Worm (Caenorhabditis elegans) whole organism, L1 larva: ENCODE data around the gene dpy-19.

Source experiments
- C34B4.2 ChIP-seq: sonication (generic microtip); optimal IDR thresholded peaks from 2 replicates; lab custom pipeline; 2017; ENCODE audit warnings: mild to moderate bottlenecking, missing genetic modification characterization, missing compliant biosample characterization
- F16B12.6 ChIP-seq: fragments of 150-350 bp; optimal IDR thresholded peaks from 2 replicates; lab custom pipeline; 2014; ENCODE audit warnings: missing biosample characterization, missing genetic modification characterization
- alr-1 ChIP-seq: fragments of 200-800 bp; sonication (Bioruptor generic); optimal IDR thresholded peaks from 2 replicates; lab custom pipeline; 2018; ENCODE audit warnings: borderline replicate concordance, mild to moderate bottlenecking, missing genetic modification characterization, missing compliant biosample characterization
- aly-2 ChIP-seq: fragments of 150-350 bp; optimal IDR thresholded peaks from 2 replicates; lab custom pipeline; 2014; ENCODE audit warnings: missing biosample characterization, missing genetic modification characterization
- ama-1 ChIP-seq: fragments of 150-350 bp; optimal IDR thresholded peaks from 2 replicates; lab custom pipeline; 2014
- blmp-1 ChIP-seq: fragments of 150-350 bp; optimal IDR thresholded peaks from 2 replicates; lab custom pipeline; 2014; ENCODE audit warnings: missing biosample characterization, missing genetic modification characterization
- ceh-88 ChIP-seq: fragments of 200-800 bp; sonication (Bioruptor generic); IDR thresholded peaks from 2 replicates; pipeline ENCODE4 v1.3.6; 2022; ENCODE audit warnings: missing genetic modification characterization, missing compliant biosample characterization
- ceh-90 ChIP-seq: sonication (generic microtip); optimal IDR thresholded peaks from 2 replicates; lab custom pipeline; 2016; ENCODE audit warnings: missing genetic modification characterization, missing compliant biosample characterization
- ces-1 ChIP-seq: fragments of 150-350 bp; optimal IDR thresholded peaks from 2 replicates; lab custom pipeline; 2014; ENCODE audit warnings: missing biosample characterization, missing genetic modification reagents, missing genetic modification characterization
- dpl-1 ChIP-seq, 3 experiments: fragments of 150-350 bp in 2 of 3; sonication (generic microtip) in 1 of 3; optimal IDR thresholded peaks; 2 replicates each; lab custom pipeline; 2014 to 2017; ENCODE audit warnings: missing biosample characterization in 3 of 3, missing genetic modification characterization in 3 of 3, missing genetic modification reagents in 3 of 3
- dsc-1 ChIP-seq: sonication (generic microtip); optimal IDR thresholded peaks from 2 replicates; lab custom pipeline; 2016; ENCODE audit warnings: mild to moderate bottlenecking, missing genetic modification characterization, missing compliant biosample characterization
- efl-1 ChIP-seq, 4 experiments: fragments of 150-350 bp; optimal IDR thresholded peaks in 3 of 4; peaks in 1 of 4; 1 replicate in 1 of 4; 2 replicates in 3 of 4; lab custom pipeline; 2014; ENCODE audit warnings: missing biosample characterization in 2 of 4, missing genetic modification characterization in 2 of 4, missing genetic modification reagents in 2 of 4
- egl-13 ChIP-seq: sonication (generic microtip); optimal IDR thresholded peaks from 2 replicates; lab custom pipeline; 2016; ENCODE audit warnings: missing genotype, missing genetic modification reagents, missing genetic modification characterization, missing compliant biosample characterization
- egl-27 ChIP-seq, 2 experiments: fragments of 150-350 bp in 1 of 2; sonication (generic microtip); optimal IDR thresholded peaks; 3 replicates each; lab custom pipeline; 2017 to 2018; ENCODE audit warnings: missing biosample characterization in 2 of 2, missing genetic modification characterization in 2 of 2, missing genetic modification reagents in 2 of 2
- elt-2 ChIP-seq: sonication (generic microtip); optimal IDR thresholded peaks from 2 replicates; lab custom pipeline; 2016; ENCODE audit warnings: missing genetic modification characterization, mild to moderate bottlenecking, inconsistent platforms, missing compliant biosample characterization, missing genetic modification reagents
- fkh-10 ChIP-seq: sonication (generic microtip); optimal IDR thresholded peaks from 2 replicates; lab custom pipeline; 2017; ENCODE audit warnings: missing biosample characterization, missing genetic modification reagents, missing genetic modification characterization
- fkh-4 ChIP-seq: sonication (generic microtip); optimal IDR thresholded peaks from 2 replicates; lab custom pipeline; 2016; ENCODE audit warnings: missing compliant biosample characterization, missing genetic modification characterization, borderline replicate concordance
- fkh-8 ChIP-seq: sonication (generic microtip); optimal IDR thresholded peaks from 2 replicates; lab custom pipeline; 2016; ENCODE audit warnings: mild to moderate bottlenecking, missing genetic modification characterization, missing compliant biosample characterization
- fos-1 ChIP-seq: fragments of 150-350 bp; optimal IDR thresholded peaks from 2 replicates; lab custom pipeline; 2014; ENCODE audit warnings: missing biosample characterization, missing genetic modification characterization
- grh-1 ChIP-seq: fragments of 200-800 bp; sonication (Bioruptor generic); IDR thresholded peaks from 2 replicates; pipeline ENCODE4 v1.3.6; 2022; ENCODE audit warnings: missing genetic modification reagents, missing genetic modification characterization, missing compliant biosample characterization
- hlh-17 ChIP-seq: fragments of 200-800 bp; sonication (Bioruptor generic); optimal IDR thresholded peaks from 2 replicates; lab custom pipeline; 2018; ENCODE audit warnings: missing genetic modification characterization, mild to moderate bottlenecking, missing compliant biosample characterization, moderate library complexity, borderline replicate concordance
- hpl-2 ChIP-seq: fragments of 150-350 bp; optimal IDR thresholded peaks from 2 replicates; lab custom pipeline; 2014; ENCODE audit warnings: missing biosample characterization, missing genetic modification reagents, missing genetic modification characterization
- jun-1 ChIP-seq: fragments of 150-350 bp; optimal IDR thresholded peaks from 2 replicates; lab custom pipeline; 2014; ENCODE audit warnings: missing biosample characterization, missing genetic modification reagents, missing genetic modification characterization
- lin-13 ChIP-seq: fragments of 150-350 bp; optimal IDR thresholded peaks from 2 replicates; lab custom pipeline; 2014; ENCODE audit warnings: missing biosample characterization, missing genetic modification reagents, missing genetic modification characterization
- lin-15B ChIP-seq: fragments of 150-350 bp; sonication (generic microtip); optimal IDR thresholded peaks from 3 replicates; lab custom pipeline; 2014; ENCODE audit warnings: missing biosample characterization, missing genetic modification characterization
- lir-3 ChIP-seq: sonication (generic microtip); optimal IDR thresholded peaks from 2 replicates; lab custom pipeline; 2016; ENCODE audit warnings: mild to moderate bottlenecking, missing genetic modification characterization, moderate library complexity, missing compliant biosample characterization; ENCODE audit not compliant: poor library complexity
- mab-9 ChIP-seq: fragments of 200-800 bp; sonication (Bioruptor generic); IDR thresholded peaks from 2 replicates; pipeline ENCODE4 v1.3.6; 2022; ENCODE audit warnings: missing genetic modification reagents, missing genetic modification characterization, missing compliant biosample characterization
- mep-1 ChIP-seq: fragments of 150-350 bp; optimal IDR thresholded peaks from 2 replicates; lab custom pipeline; 2014; ENCODE audit warnings: missing biosample characterization, missing genetic modification characterization
- nhr-19 ChIP-seq: fragments of 200-800 bp; sonication (Bioruptor generic); conservative IDR thresholded peaks from 2 replicates; pipeline ENCODE4 v1.3.6; 2022; ENCODE audit warnings: missing genetic modification characterization, missing compliant biosample characterization
- nhr-20 ChIP-seq: sonication (generic microtip); optimal IDR thresholded peaks from 2 replicates; lab custom pipeline; 2016; ENCODE audit warnings: mild to moderate bottlenecking, missing genetic modification characterization, missing compliant biosample characterization
- nhr-237 ChIP-seq: fragments of 150-350 bp; optimal IDR thresholded peaks from 2 replicates; lab custom pipeline; 2014; ENCODE audit warnings: missing biosample characterization, missing genetic modification characterization
- nhr-47 ChIP-seq: sonication (generic microtip); optimal IDR thresholded peaks from 2 replicates; lab custom pipeline; 2016; ENCODE audit warnings: mild to moderate bottlenecking, missing genetic modification characterization, moderate library complexity, missing compliant biosample characterization
- nhr-76 ChIP-seq: sonication (generic microtip); optimal IDR thresholded peaks from 2 replicates; lab custom pipeline; 2017; ENCODE audit warnings: missing biosample characterization, missing genetic modification characterization
- nhr-77 ChIP-seq: fragments of 150-350 bp; optimal IDR thresholded peaks from 2 replicates; lab custom pipeline; 2014; ENCODE audit warnings: missing biosample characterization, missing genetic modification characterization
- nhr-85 ChIP-seq: sonication (generic microtip); peaks from one replicate; lab custom pipeline; 2016; ENCODE audit warnings: missing genetic modification characterization, inconsistent platforms, missing compliant biosample characterization
- nhr-90 ChIP-seq: sonication (generic microtip); optimal IDR thresholded peaks from 2 replicates; lab custom pipeline; 2016; ENCODE audit warnings: mild to moderate bottlenecking, missing genetic modification characterization, missing compliant biosample characterization; ENCODE audit not compliant: poor library complexity
- rnt-1 ChIP-seq: sonication (generic microtip); optimal IDR thresholded peaks from 2 replicates; lab custom pipeline; 2016; ENCODE audit warnings: mild to moderate bottlenecking, missing genetic modification characterization, moderate library complexity, missing compliant biosample characterization
- skn-1 ChIP-seq: fragments of 150-350 bp; optimal IDR thresholded peaks from 2 replicates; lab custom pipeline; 2014; ENCODE audit warnings: missing biosample characterization, missing genetic modification characterization
- snpc-4 ChIP-seq: fragments of 150-350 bp; optimal IDR thresholded peaks from 2 replicates; lab custom pipeline; 2014; ENCODE audit warnings: missing biosample characterization, missing genetic modification characterization
- sptf-1 ChIP-seq: fragments of 150-350 bp; optimal IDR thresholded peaks from 2 replicates; lab custom pipeline; 2014; ENCODE audit warnings: missing biosample characterization, missing genetic modification characterization
- sup-37 ChIP-seq: fragments of 200-800 bp; sonication (Bioruptor generic); optimal IDR thresholded peaks from 2 replicates; lab custom pipeline; 2018; ENCODE audit warnings: mild to moderate bottlenecking, missing genetic modification characterization, missing compliant biosample characterization
- swsn-7 ChIP-seq: sonication (generic microtip); optimal IDR thresholded peaks from 2 replicates; lab custom pipeline; 2016; ENCODE audit warnings: missing genetic modification characterization, missing compliant biosample characterization
- tbx-2 ChIP-seq: sonication (generic microtip); optimal IDR thresholded peaks from 2 replicates; lab custom pipeline; 2016; ENCODE audit warnings: missing genetic modification characterization, missing compliant biosample characterization
- unc-130 ChIP-seq: fragments of 150-350 bp; optimal IDR thresholded peaks from 2 replicates; lab custom pipeline; 2017; ENCODE audit warnings: missing biosample characterization, missing genetic modification characterization, inconsistent platforms
- unc-30 ChIP-seq: sonication (generic microtip); optimal IDR thresholded peaks from 2 replicates; lab custom pipeline; 2017; ENCODE audit warnings: missing biosample characterization, missing genetic modification characterization
- unc-86 ChIP-seq: sonication (generic microtip); optimal IDR thresholded peaks from 2 replicates; lab custom pipeline; 2016; ENCODE audit warnings: missing genetic modification characterization, missing compliant biosample characterization
- ztf-11 ChIP-seq, 2 experiments: sonication (generic microtip); optimal IDR thresholded peaks; 2 replicates each; lab custom pipeline; 2016 to 2017; ENCODE audit warnings: missing genetic modification characterization in 2 of 2, missing biosample characterization in 1 of 2, missing compliant biosample characterization in 1 of 2

The dpy-19 gene

DNA sequence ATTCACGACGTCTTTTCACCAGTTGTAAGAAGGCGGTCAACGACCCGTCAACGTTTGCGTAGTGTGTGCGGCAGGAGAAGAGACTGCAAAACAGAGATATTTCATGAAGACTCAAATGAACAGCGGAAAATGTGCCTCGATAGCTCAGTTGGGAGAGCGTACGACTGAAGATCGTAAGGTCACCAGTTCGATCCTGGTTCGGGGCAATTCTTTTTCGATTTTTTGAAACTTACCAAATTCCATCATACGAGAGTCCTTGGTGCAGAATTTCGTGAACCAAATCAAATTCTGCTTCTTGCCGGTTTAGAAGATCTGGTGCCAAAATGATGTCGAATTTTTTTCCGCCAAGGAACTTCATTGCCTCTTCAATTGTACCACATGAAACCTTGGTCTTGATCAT lies 14.4 kb downstream of the dpy-19 start (continued):
- TF ChIP-seq dpl-1 (GFP tag; optimal IDR thresholded peaks at IDR 0.05; lab: Kevin White, UChicago) (peak in 2 of 3 experiments; percentile 12 to 23), nhr-47 (tag; lab: Kevin White, UChicago) (peak; percentile 38), egl-13 (tag; lab: Kevin White, UChicago) (no peak), fkh-8 (tag; lab: Kevin White, UChicago) (no peak)

DNA sequence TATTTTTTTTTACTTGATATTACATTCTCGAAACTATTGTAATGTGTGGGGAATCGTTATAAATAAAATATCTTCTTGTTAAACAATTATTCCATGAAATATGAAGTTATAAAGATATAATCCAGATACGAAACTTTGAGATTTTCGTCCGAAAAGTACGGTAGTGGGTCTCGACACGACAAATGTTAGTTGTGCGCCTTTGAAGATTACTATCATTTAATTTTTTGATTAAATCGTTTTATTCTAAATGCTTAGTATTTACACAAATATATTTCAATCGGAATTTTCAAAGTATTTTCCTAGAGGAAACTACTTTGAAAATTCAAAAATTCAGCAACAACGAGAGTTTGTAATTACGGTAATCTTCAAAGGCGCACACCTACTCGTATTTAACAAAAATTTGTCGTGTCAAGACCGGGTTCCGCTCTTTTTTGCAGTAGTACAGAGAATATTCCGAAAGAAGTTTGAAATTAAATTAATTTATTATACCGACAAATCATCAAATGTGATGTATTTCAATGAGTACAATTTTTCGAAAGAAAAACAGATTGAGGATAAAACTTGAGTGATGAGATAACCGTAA lies 15.1 kb downstream of the dpy-19 start:
- TF ChIP-seq nhr-90 (tag; lab: Kevin White, UChicago): peak; percentile 47
- peak; percentile 14; the same call in 1 of the 2 replicates for TF ChIP-seq nhr-19 (GFP tag; lab: Robert Waterston, UW)
- no peak for TF ChIP-seq fkh-4 (tag; lab: Kevin White, UChicago)
- no peak for TF ChIP-seq dpl-1 (GFP tag; optimal IDR thresholded peaks at IDR 0.05; lab: Kevin White, UChicago)
- TF ChIP-seq nhr-20 (tag; lab: Kevin White, UChicago): peak; percentile 0
- peak; percentile 19 for TF ChIP-seq nhr-85 (tag; lab: Kevin White, UChicago)
- TF ChIP-seq ama-1: peak; percentile 88
- TF ChIP-seq egl-27 (tag; optimal IDR thresholded peaks at IDR 0.05; lab: Kevin White, UChicago): no peak
- TF ChIP-seq elt-2 (tag; lab: Kevin White, UChicago): peak; percentile 3
- peak; percentile 13 for TF ChIP-seq tbx-2
- TF ChIP-seq ceh-88: 0 out of 2 replicates have a peak, but pooled peaks have one; percentile 31

DNA sequence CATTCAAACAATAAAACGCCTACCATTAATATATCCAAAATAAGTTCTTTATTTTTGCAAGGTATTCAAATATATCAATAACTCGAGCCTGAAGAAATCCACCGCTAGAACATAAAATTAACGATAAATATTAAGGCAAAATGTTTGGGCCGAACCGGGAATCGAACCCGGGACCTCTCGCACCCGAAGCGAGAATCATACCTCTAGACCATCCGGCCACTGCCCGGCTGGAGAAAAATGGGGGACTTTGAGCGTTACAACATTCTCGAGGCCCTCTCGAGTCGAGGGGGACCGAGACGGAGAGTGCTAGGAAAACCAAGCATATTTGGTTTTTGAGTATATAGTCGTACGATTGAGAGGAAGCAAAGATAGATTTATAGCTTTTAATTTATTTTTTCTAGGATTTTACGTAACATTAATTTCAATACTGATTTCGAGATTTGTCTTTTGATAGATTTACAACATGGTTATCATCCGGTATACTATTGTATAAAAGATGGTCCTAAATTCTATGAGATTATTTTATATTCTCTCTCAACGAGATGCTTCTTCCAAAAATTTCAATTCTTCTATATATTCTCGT lies 17.0 kb downstream of the dpy-19 start, which contains the start of gene flp-23:
TSS of gene flp-23 (plus strand) at position 533 of the 583 bp plus-strand sequence.
- TF ChIP-seq grh-1 (GFP tag; lab: Robert Waterston, UW): no peak
- TF ChIP-seq fos-1 (tag; lab: Kevin White, UChicago): no peak
- TF ChIP-seq aly-2 (tag; lab: Kevin White, UChicago): no peak
- TF ChIP-seq dpl-1 (GFP tag; optimal IDR thresholded peaks at IDR 0.05; lab: Kevin White, UChicago): peak in 2 of 3 experiments; percentile 24 to 30
- TF ChIP-seq alr-1 (tag; lab: Kevin White, UChicago): no peak
- peak; percentile 48 for TF ChIP-seq swsn-7 (tag; lab: Kevin White, UChicago)
- TF ChIP-seq unc-30 (tag; lab: Kevin White, UChicago): no peak
- no peak for TF ChIP-seq hlh-17 (GFP tag; lab: Kevin White, UChicago)
- TF ChIP-seq fkh-10: no peak
- no peak for TF ChIP-seq snpc-4 (tag; lab: Kevin White, UChicago)
- TF ChIP-seq lir-3 (tag; lab: Kevin White, UChicago): peak; percentile 17
- TF ChIP-seq mep-1 (tag; lab: Kevin White, UChicago): peak; percentile 20
- TF ChIP-seq dsc-1 (tag; lab: Kevin White, UChicago): peak; percentile 12
- no peak for TF ChIP-seq nhr-19 (GFP tag; lab: Robert Waterston, UW)
- TF ChIP-seq skn-1 (tag; lab: Kevin White, UChicago): peak; percentile 36
- peak; percentile 28 for TF ChIP-seq tbx-2
- no peak for TF ChIP-seq lin-15B (tag; lab: Kevin White, UChicago)
- TF ChIP-seq ztf-11 (tag; optimal IDR thresholded peaks at IDR 0.05; lab: Kevin White, UChicago): no peak
- TF ChIP-seq rnt-1 (tag; lab: Kevin White, UChicago): peak; percentile 47
- no peak for TF ChIP-seq blmp-1 (tag; lab: Kevin White, UChicago)
- no peak for TF ChIP-seq egl-27 (tag; optimal IDR thresholded peaks at IDR 0.05; lab: Kevin White, UChicago)
- TF ChIP-seq sptf-1 (tag; lab: Kevin White, UChicago): no peak
- TF ChIP-seq nhr-237: no peak
- no peak for TF ChIP-seq sup-37 (GFP tag; lab: Kevin White, UChicago)
- no peak for TF ChIP-seq nhr-85 (tag; lab: Kevin White, UChicago)
- TF ChIP-seq unc-130 (tag; lab: Kevin White, UChicago): no peak
- TF ChIP-seq hpl-2 (GFP tag; lab: Kevin White, UChicago): no peak
- TF ChIP-seq ces-1 (GFP tag; lab: Kevin White, UChicago): no peak
- TF ChIP-seq mab-9: no peak
- TF ChIP-seq lin-13 (GFP tag; lab: Kevin White, UChicago): peak; percentile 1
- no peak for TF ChIP-seq jun-1 (tag; lab: Kevin White, UChicago)
- TF ChIP-seq C34B4.2 (tag; lab: Kevin White, UChicago): no peak
- TF ChIP-seq nhr-77 (tag; lab: Kevin White, UChicago): no peak
- no peak for TF ChIP-seq ceh-90
- TF ChIP-seq F16B12.6 (tag; lab: Kevin White, UChicago): no peak
- no peak for TF ChIP-seq unc-86 (tag; lab: Kevin White, UChicago)
- peak; percentile 19 to 34 for TF ChIP-seq efl-1 (optimal IDR thresholded peaks at IDR 0.05; lab: Kevin White, UChicago)
- TF ChIP-seq efl-1 (GFP tag; optimal IDR thresholded peaks at IDR 0.05 in 1 of 2; lab: Kevin White, UChicago): peak in 1 of 2 experiments; percentile 33
- no peak for TF ChIP-seq nhr-76 (tag; lab: Kevin White, UChicago)
